Fruit fly (Drosophila melanogaster) whole organism, adult: ENCODE data around the gene CG11693.

Experiments
- CG14711 ChIP-seq: fragments of 200-800 bp; sonication (Bioruptor generic); optimal IDR thresholded peaks from 2 replicates; lab custom pipeline; 2018; ENCODE audit warnings: missing biosample characterization, mild to moderate bottlenecking, missing genetic modification characterization, moderate library complexity
- CG1620 ChIP-seq: fragments of 200-800 bp; sonication (Bioruptor generic); optimal IDR thresholded peaks from 2 replicates; lab custom pipeline; 2016; ENCODE audit warnings: missing biosample characterization, missing genetic modification characterization
- CG7045 ChIP-seq: fragments of 200-800 bp; sonication (Bioruptor generic); optimal IDR thresholded peaks from 2 replicates; lab custom pipeline; 2017; ENCODE audit warnings: missing biosample characterization, mild to moderate bottlenecking, missing genetic modification characterization
- cic ChIP-seq: fragments of 200-800 bp; sonication (Bioruptor generic); optimal IDR thresholded peaks from 2 replicates; lab custom pipeline; 2017; ENCODE audit warnings: missing biosample characterization, mild to moderate bottlenecking, missing genetic modification characterization, moderate library complexity
- cnc ChIP-seq, 2 experiments: fragments of >200 bp; optimal IDR thresholded peaks; 2 replicates each; lab custom pipeline; 2017
- kay ChIP-seq: fragments of 200-800 bp; sonication (Bioruptor generic); peaks from one replicate; lab custom pipeline; 2016; ENCODE audit warnings: missing biosample characterization, missing genetic modification characterization, borderline replicate concordance
- ovo ChIP-seq: fragments of 200-800 bp; sonication (Bioruptor generic); optimal IDR thresholded peaks from 2 replicates; lab custom pipeline; 2016; ENCODE audit warnings: missing biosample characterization, missing genetic modification characterization

DNA sequence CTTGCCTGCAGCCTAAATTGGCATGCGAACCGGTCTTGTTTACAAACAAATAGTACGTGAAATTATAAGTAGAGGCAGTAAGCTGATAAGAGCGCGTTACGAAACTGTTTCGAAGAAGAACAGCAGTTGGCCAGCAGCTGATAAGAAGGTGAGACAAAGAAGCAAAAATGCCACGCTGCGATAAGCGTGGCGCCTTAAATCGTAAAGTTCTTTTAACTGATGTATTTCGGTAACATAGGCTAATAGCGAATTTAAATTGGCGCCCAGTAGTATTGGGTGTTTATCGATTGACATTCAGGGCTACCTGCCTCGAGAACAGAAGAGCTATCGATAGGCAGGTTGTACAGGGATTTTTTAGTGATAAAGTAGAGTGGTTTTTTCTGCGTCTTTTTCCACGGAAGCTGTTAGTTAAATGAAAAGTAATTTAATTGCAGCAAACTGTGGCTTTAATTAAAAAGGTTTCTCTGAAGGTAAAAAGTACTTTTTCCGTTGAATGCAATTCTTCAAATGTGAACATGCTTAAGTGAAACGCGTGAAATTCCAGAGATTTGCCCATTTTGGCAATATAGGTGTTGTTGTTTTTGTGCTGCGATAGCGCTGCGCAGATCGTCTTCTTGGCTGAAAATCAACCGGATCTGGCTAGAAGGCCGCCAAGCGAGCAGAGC lies 46.2 kb upstream of the CG11693 start, which contains the start of gene stck:
- TF ChIP-seq CG1620 (GFP tag; lab: Kevin White, UChicago) (peak; percentile 49), kay (GFP tag; lab: Kevin White, UChicago) (peak; percentile 69), cnc (optimal IDR thresholded peaks at IDR 0.05; lab: Kevin White, UChicago) (no peak), ovo (GFP tag; lab: Kevin White, UChicago) (no peak), CG14711 (no peak), cic (peak; percentile 89), CG7045 (GFP tag; lab: Kevin White, UChicago) (no peak)
